Fruit fly (Drosophila melanogaster): ENCODE data around the gene Deaf1.

Deaf1 gene

DNA sequence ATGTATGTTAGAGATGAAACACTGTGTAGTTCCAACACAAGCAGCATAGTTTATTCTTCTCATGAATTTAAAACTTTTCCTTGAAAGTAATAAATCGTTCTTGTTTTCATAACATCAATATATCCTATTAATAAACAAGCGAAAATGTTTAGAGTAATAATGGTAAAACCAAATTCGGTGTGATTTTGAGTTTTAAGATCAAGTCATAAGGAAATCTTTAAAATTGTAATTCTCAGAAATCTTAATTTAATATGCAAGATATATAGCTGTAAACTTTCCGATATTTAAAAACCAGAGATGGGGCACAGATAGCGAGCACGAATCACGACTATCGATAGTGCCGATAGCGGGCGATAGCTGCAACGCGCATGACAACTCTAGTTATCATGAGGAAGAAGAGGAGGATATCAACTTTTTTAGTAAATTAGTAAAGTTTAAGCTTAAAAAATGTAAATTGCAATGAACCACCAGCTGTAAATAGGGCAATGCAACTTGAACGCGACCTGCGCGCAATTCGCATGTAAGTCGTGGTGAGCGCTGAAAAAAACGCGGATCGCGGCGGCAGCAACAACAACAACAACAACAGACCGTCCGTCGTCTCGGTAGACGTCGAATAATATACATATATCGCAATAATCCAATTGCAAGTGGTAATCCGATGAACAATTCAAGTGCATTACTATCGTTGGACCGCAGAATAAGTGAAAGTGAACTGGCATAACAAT is at the start of gene Deaf1, which contains the start of gene Fibp (continued):
- TF ChIP-seq da (GFP tag; optimal IDR thresholded peaks at IDR 0.05) (peak; percentile 69), Lim3 (GFP tag; IDR thresholded peaks at IDR 0.05) (no peak), CG4617 (GFP tag; optimal IDR thresholded peaks at IDR 0.05; ENCODE audit: borderline replicate concordance) (peak; percentile 91), CkIIα-i1 (GFP tag; IDR thresholded peaks at IDR 0.05) (no peak), CG16779 (GFP tag; IDR thresholded peaks at IDR 0.05) (no peak), CG7556 (GFP tag; optimal IDR thresholded peaks at IDR 0.05) (peak; percentile 68), CG9797 (GFP tag; optimal IDR thresholded peaks at IDR 0.05) (peak; percentile 51), p53 (GFP tag; optimal IDR thresholded peaks at IDR 0.05) (peak; percentile 50), CG15011 (GFP tag; optimal IDR thresholded peaks at IDR 0.05) (peak; percentile 19), corto (GFP tag; optimal IDR thresholded peaks at IDR 0.05) (no peak), Med (GFP tag) (peak; percentile 94), br (optimal IDR thresholded peaks at IDR 0.05) (no peak), pnt (GFP tag; optimal IDR thresholded peaks at IDR 0.05) (peak; percentile 80), chinmo (GFP tag; IDR thresholded peaks at IDR 0.05; ENCODE audit: partially characterized antibody) (peak; percentile 98), twi (tag; optimal IDR thresholded peaks at IDR 0.05) (peak; percentile 64), CG9727 (GFP tag; optimal IDR thresholded peaks at IDR 0.05) (peak; percentile 83), CG7963 (GFP tag; IDR thresholded peaks at IDR 0.05; ENCODE audit: partially characterized antibody) (peak; percentile 96), zen (tag; optimal IDR thresholded peaks at IDR 0.05) (peak; percentile 75), CG4854 (GFP tag; optimal IDR thresholded peaks at IDR 0.05) (peak; percentile 64), Taf1 (GFP tag; IDR thresholded peaks at IDR 0.05) (0 out of 2 replicates have a peak, but pooled peaks have one; percentile 12), CG11247 (GFP tag; IDR thresholded peaks at IDR 0.05) (peak; percentile 58; the same call in 1 of the 2 replicates), H15 (GFP tag; IDR thresholded peaks at IDR 0.05) (peak; percentile 68), CG31365 (tag; optimal IDR thresholded peaks at IDR 0.05) (no peak), onecut (GFP tag; IDR thresholded peaks at IDR 0.05) (no peak; the same call in 1 of the 2 replicates), Antp (GFP tag; optimal IDR thresholded peaks at IDR 0.05) (peak; percentile 85), nerfin-2 (GFP tag; IDR thresholded peaks at IDR 0.05; ENCODE audit: partially characterized antibody) (peak; percentile 95), dimm (GFP tag; IDR thresholded peaks at IDR 0.05) (no peak), CG3995 (GFP tag; optimal IDR thresholded peaks at IDR 0.05) (peak; percentile 50), Scr (GFP tag; IDR thresholded peaks at IDR 0.05; ENCODE audit: partially characterized antibody) (peak; percentile 97), Dfd (GFP tag; optimal IDR thresholded peaks at IDR 0.05) (peak in 1 of 2 experiments; percentile 39), CG13624 (GFP tag; optimal IDR thresholded peaks at IDR 0.05) (peak; percentile 80), zfh2 (GFP tag; optimal IDR thresholded peaks at IDR 0.05) (peak; percentile 91), slou (GFP tag; optimal IDR thresholded peaks at IDR 0.05) (peak; percentile 53), CG4730 (GFP tag; IDR thresholded peaks at IDR 0.05) (0 out of 2 replicates have a peak, but pooled peaks have one; percentile 33), Dref (GFP tag; IDR thresholded peaks at IDR 0.05) (peak; percentile 74), NC2β (GFP tag; optimal IDR thresholded peaks at IDR 0.05) (peak; percentile 58), tio (GFP tag; optimal IDR thresholded peaks at IDR 0.05) (no peak), Tbp (GFP tag; optimal IDR thresholded peaks at IDR 0.05) (no peak), sc (optimal IDR thresholded peaks at IDR 0.05) (no peak), sc (GFP tag; optimal IDR thresholded peaks at IDR 0.05) (peak; percentile 11), chm (GFP tag; IDR thresholded peaks at IDR 0.05) (no peak), CG12659 (GFP tag; optimal IDR thresholded peaks at IDR 0.05) (peak; percentile 86), CG15269 (tag; optimal IDR thresholded peaks at IDR 0.05) (peak; percentile 68), CG18011 (GFP tag; optimal IDR thresholded peaks at IDR 0.05) (peak; percentile 48), CG16813 (GFP tag; IDR thresholded peaks at IDR 0.05; ENCODE audit: partially characterized antibody) (peak; percentile 100), CG15696 (tag; optimal IDR thresholded peaks at IDR 0.05) (peak; percentile 77), Ptx1 (GFP tag; IDR thresholded peaks at IDR 0.05) (peak; percentile 70), luna (GFP tag; optimal IDR thresholded peaks at IDR 0.05) (peak; percentile 25), CG31441 (GFP tag; IDR thresholded peaks at IDR 0.05) (peak; percentile 70), sisA (GFP tag; IDR thresholded peaks at IDR 0.05) (peak; percentile 71)

All from whole organism, embryonic.